Worm (Caenorhabditis elegans): ENCODE measurements around the gene ZK673.6.

DNA sequence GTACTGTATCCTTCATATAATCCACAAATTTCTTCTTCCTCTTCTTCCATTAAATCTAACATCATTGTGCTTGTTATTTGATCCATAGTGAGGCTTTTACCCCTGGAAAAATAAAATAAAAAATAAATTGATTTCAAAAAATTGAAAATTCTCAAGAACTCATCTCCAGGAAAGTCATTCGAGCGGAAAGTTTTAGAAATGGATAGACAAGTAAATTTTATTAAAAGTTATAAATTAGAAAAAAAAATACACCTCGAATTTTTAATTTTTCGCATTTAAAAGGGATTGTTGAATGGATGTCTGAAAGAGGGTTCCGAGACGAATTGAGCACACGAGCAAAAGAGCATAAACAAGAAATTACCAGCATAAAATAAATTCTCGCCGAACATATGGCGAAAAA is 42.2 kb downstream of the ZK673.6 start, which contains the start of gene frpr-21:
- TF ChIP-seq med-1 (GFP tag; optimal IDR thresholded peaks at IDR 0.05; ENCODE audit: insufficient read depth) (no peak), cog-1 (tag; optimal IDR thresholded peaks at IDR 0.05) (no peak), ztf-23 (GFP tag; IDR thresholded peaks at IDR 0.05) (no peak), ztf-29 (GFP tag; IDR thresholded peaks at IDR 0.05) (no peak), klf-2 (GFP tag; conservative IDR thresholded peaks at IDR 0.05) (no peak), ref-1 (GFP tag; conservative IDR thresholded peaks at IDR 0.05) (no peak), flt-1 (GFP tag; IDR thresholded peaks at IDR 0.05) (no peak), tab-1 (GFP tag; IDR thresholded peaks at IDR 0.05) (no peak)
